Worm (Caenorhabditis elegans) whole organism, young adult: Measurements from ENCODE around the gene casy-1.

Experiments used
- B0019.2 ChIP-seq: fragments of 200-800 bp; sonication (Bioruptor generic); conservative IDR thresholded peaks from 2 replicates; pipeline ENCODE4 v1.3.6; 2022; ENCODE audit warnings: missing genetic modification reagents, missing genetic modification characterization, missing compliant biosample characterization
- D2030.7 ChIP-seq: fragments of 200-800 bp; sonication (Bioruptor generic); IDR thresholded peaks from 2 replicates; pipeline ENCODE4 v1.3.6; 2022; ENCODE audit warnings: missing genetic modification reagents, missing genetic modification characterization, missing compliant biosample characterization
- F10E7.11 ChIP-seq: sonication (generic microtip); optimal IDR thresholded peaks from 2 replicates; lab custom pipeline; 2017; ENCODE audit warnings: mild to moderate bottlenecking, missing genetic modification characterization, moderate library complexity, missing compliant biosample characterization
- F22D6.2 ChIP-seq: sonication (generic microtip); optimal IDR thresholded peaks from 2 replicates; lab custom pipeline; 2016; ENCODE audit warnings: mild to moderate bottlenecking, missing genetic modification characterization, missing compliant biosample characterization
- F33H1.4 ChIP-seq: fragments of 200-800 bp; sonication (Bioruptor generic); IDR thresholded peaks from 2 replicates; pipeline ENCODE4 v1.3.6; 2022; ENCODE audit warnings: missing genetic modification reagents, missing genetic modification characterization, missing compliant biosample characterization
- F37B4.10 ChIP-seq: fragments of 200-800 bp; sonication (Bioruptor generic); IDR thresholded peaks from 2 replicates; pipeline ENCODE4 v1.3.6; 2022; ENCODE audit warnings: missing genetic modification characterization, missing compliant biosample characterization
- F52B5.7 ChIP-seq: sonication (generic microtip); optimal IDR thresholded peaks from 2 replicates; lab custom pipeline; 2016; ENCODE audit warnings: mild to moderate bottlenecking, missing genetic modification characterization, missing compliant biosample characterization
- F57C9.4 ChIP-seq: sonication (generic microtip); optimal IDR thresholded peaks from 2 replicates; lab custom pipeline; 2017; ENCODE audit warnings: mild to moderate bottlenecking, missing genetic modification characterization, missing compliant biosample characterization
- K11D2.4 ChIP-seq: fragments of 200-800 bp; sonication (Bioruptor generic); IDR thresholded peaks from 2 replicates; pipeline ENCODE4 v1.3.6; 2022; ENCODE audit warnings: missing genetic modification reagents, missing genetic modification characterization, missing compliant biosample characterization
- akir-1 ChIP-seq: fragments of 200-800 bp; sonication (Bioruptor generic); optimal IDR thresholded peaks from 2 replicates; lab custom pipeline; 2018; ENCODE audit warnings: mild to moderate bottlenecking, missing genetic modification characterization, moderate library complexity, missing compliant biosample characterization
- ceh-100 ChIP-seq: fragments of 200-800 bp; sonication (Bioruptor generic); IDR thresholded peaks from 2 replicates; pipeline ENCODE4 v1.3.6; 2022; ENCODE audit warnings: missing genetic modification reagents, missing genetic modification characterization, missing compliant biosample characterization
- ceh-27 ChIP-seq: fragments of 200-800 bp; sonication (Bioruptor generic); optimal IDR thresholded peaks from 2 replicates; lab custom pipeline; 2018; ENCODE audit warnings: mild to moderate bottlenecking, missing genetic modification characterization, moderate library complexity, missing compliant biosample characterization
- ceh-40 ChIP-seq: fragments of 200-800 bp; sonication (Bioruptor generic); IDR thresholded peaks from 2 replicates; pipeline ENCODE4 v1.3.6; 2022; ENCODE audit warnings: missing genetic modification characterization, missing compliant biosample characterization
- ceh-91 ChIP-seq: fragments of 200-800 bp; sonication (Bioruptor generic); IDR thresholded peaks from 2 replicates; pipeline ENCODE4 v1.3.6; 2022; ENCODE audit warnings: missing genetic modification reagents, missing genetic modification characterization, missing compliant biosample characterization
- die-1 ChIP-seq: sonication (generic microtip); optimal IDR thresholded peaks from 2 replicates; lab custom pipeline; 2016; ENCODE audit warnings: missing genotype, mild to moderate bottlenecking, missing genetic modification characterization, missing compliant biosample characterization
- dox-1 ChIP-seq: fragments of 200-800 bp; sonication (Bioruptor generic); IDR thresholded peaks from 2 replicates; pipeline ENCODE4 v1.3.6; 2022; ENCODE audit warnings: missing genetic modification reagents, missing genetic modification characterization, missing compliant biosample characterization
- efl-1 ChIP-seq: fragments of 150-350 bp; optimal IDR thresholded peaks from 2 replicates; lab custom pipeline; 2014; ENCODE audit warnings: missing biosample characterization, missing genetic modification reagents, missing genetic modification characterization
- ets-4 ChIP-seq: fragments of 200-800 bp; sonication (Bioruptor generic); optimal IDR thresholded peaks from 2 replicates; lab custom pipeline; 2018; ENCODE audit warnings: mild to moderate bottlenecking, missing genetic modification characterization, missing compliant biosample characterization
- him-1 ChIP-seq: sonication (generic microtip); optimal IDR thresholded peaks from 2 replicates; lab custom pipeline; 2016; ENCODE audit warnings: missing genotype, missing genetic modification reagents, missing genetic modification characterization, missing compliant biosample characterization
- lin-40 ChIP-seq: sonication (generic microtip); optimal IDR thresholded peaks from 2 replicates; lab custom pipeline; 2016; ENCODE audit warnings: missing genetic modification characterization, mild to moderate bottlenecking, missing compliant biosample characterization, missing genotype, missing genetic modification reagents
- lin-54 ChIP-seq: fragments of 200-800 bp; sonication (Bioruptor generic); optimal IDR thresholded peaks from 2 replicates; lab custom pipeline; 2018; ENCODE audit warnings: mild to moderate bottlenecking, missing genetic modification characterization, missing compliant biosample characterization
- lsl-1 ChIP-seq: fragments of 200-800 bp; sonication (Bioruptor generic); optimal IDR thresholded peaks from 2 replicates; lab custom pipeline; 2018; ENCODE audit warnings: mild to moderate bottlenecking, missing genetic modification characterization, moderate library complexity, missing compliant biosample characterization
- nfya-2 ChIP-seq: fragments of 200-800 bp; sonication (Bioruptor generic); IDR thresholded peaks from 2 replicates; pipeline ENCODE4 v1.3.6; 2022; ENCODE audit warnings: missing genetic modification reagents, missing genetic modification characterization, missing compliant biosample characterization
- nhr-179 ChIP-seq: sonication (generic microtip); optimal IDR thresholded peaks from 2 replicates; lab custom pipeline; 2016; ENCODE audit warnings: mild to moderate bottlenecking, missing genetic modification characterization, missing compliant biosample characterization
- nhr-80 ChIP-seq: sonication (generic microtip); optimal IDR thresholded peaks from 2 replicates; lab custom pipeline; 2016; ENCODE audit warnings: missing genetic modification characterization, missing compliant biosample characterization
- nhr-90 ChIP-seq: sonication (generic microtip); optimal IDR thresholded peaks from 2 replicates; lab custom pipeline; 2016; ENCODE audit warnings: missing genotype, mild to moderate bottlenecking, missing genetic modification characterization, missing compliant biosample characterization
- pha-4 ChIP-seq: fragments of 150-350 bp; sonication (generic microtip); optimal IDR thresholded peaks from 2 replicates; lab custom pipeline; 2014; ENCODE audit warnings: missing biosample characterization, missing genetic modification reagents, missing genetic modification characterization
- sdz-38 ChIP-seq: sonication (generic microtip); optimal IDR thresholded peaks from 2 replicates; lab custom pipeline; 2016; ENCODE audit warnings: missing genotype, missing genetic modification characterization, missing compliant biosample characterization
- snpc-1.1 ChIP-seq: sonication (generic microtip); optimal IDR thresholded peaks from 2 replicates; lab custom pipeline; 2017; ENCODE audit warnings: missing genetic modification characterization, mild to moderate bottlenecking, missing compliant biosample characterization, antibody characterized with exemption, moderate library complexity, missing genotype, missing genetic modification reagents; ENCODE audit not compliant: insufficient read depth
- snpc-3.4 ChIP-seq: sonication (generic microtip); optimal IDR thresholded peaks from 2 replicates; lab custom pipeline; 2017; ENCODE audit warnings: missing genetic modification characterization, mild to moderate bottlenecking, missing compliant biosample characterization, antibody characterized with exemption, moderate library complexity, missing genotype, missing genetic modification reagents
- tbx-9 ChIP-seq: sonication (generic microtip); optimal IDR thresholded peaks from 2 replicates; lab custom pipeline; 2016; ENCODE audit warnings: borderline replicate concordance, missing genetic modification characterization, inconsistent platforms, missing compliant biosample characterization
- xnd-1 ChIP-seq: sonication (generic microtip); optimal IDR thresholded peaks from 2 replicates; lab custom pipeline; 2016; ENCODE audit warnings: missing genotype, missing genetic modification reagents, missing genetic modification characterization, missing compliant biosample characterization
- zfh-2 ChIP-seq: fragments of 200-800 bp; sonication (Bioruptor generic); conservative IDR thresholded peaks from 2 replicates; pipeline ENCODE4 v1.3.6; 2022; ENCODE audit warnings: missing genetic modification reagents, missing genetic modification characterization, missing compliant biosample characterization
- ztf-18 ChIP-seq: sonication (generic microtip); optimal IDR thresholded peaks from 2 replicates; lab custom pipeline; 2016; ENCODE audit warnings: missing genotype, mild to moderate bottlenecking, missing genetic modification characterization, missing compliant biosample characterization
- ztf-28 ChIP-seq: fragments of 200-800 bp; sonication (Bioruptor generic); IDR thresholded peaks from 2 replicates; pipeline ENCODE4 v1.3.6; 2022; ENCODE audit warnings: missing genetic modification reagents, missing genetic modification characterization, missing compliant biosample characterization

Gene casy-1

ce11 chrII:5899865-5900486 is 56.5 kb downstream of the casy-1 start:
- TF ChIP-seq ceh-27 (GFP tag; lab: Kevin White, UChicago): no peak
- TF ChIP-seq nhr-80 (tag; lab: Kevin White, UChicago): peak; percentile 78
- TF ChIP-seq xnd-1: no peak
- TF ChIP-seq, all 124 proteins: peak for 1

ce11 chrII:5899080-5899479 is 57.4 kb downstream of the casy-1 start:
- TF ChIP-seq zfh-2 (peak; percentile 60), lin-54 (no peak), snpc-1.1 (tag; lab: Kevin White, UChicago) (no peak)

ce11 chrII:5896512-5896911 is 60.0 kb downstream of the casy-1 start:
- TF ChIP-seq efl-1 (GFP tag; lab: Kevin White, UChicago) (no peak), dox-1 (GFP tag; lab: Robert Waterston, UW) (no peak), nfya-2 (GFP tag; lab: Robert Waterston, UW) (no peak), F57C9.4 (tag; lab: Kevin White, UChicago) (no peak), ceh-91 (GFP tag; lab: Robert Waterston, UW) (no peak), sdz-38 (no peak), nhr-90 (tag; lab: Kevin White, UChicago) (no peak), lsl-1 (GFP tag; lab: Kevin White, UChicago) (no peak), snpc-3.4 (tag; lab: Kevin White, UChicago) (no peak), die-1 (tag; lab: Kevin White, UChicago) (no peak), him-1 (tag; lab: Kevin White, UChicago) (no peak), pha-4 (tag; lab: Kevin White, UChicago) (no peak), nhr-179 (tag; lab: Kevin White, UChicago) (no peak), K11D2.4 (GFP tag; lab: Robert Waterston, UW) (no peak), ceh-100 (GFP tag; lab: Robert Waterston, UW) (no peak), B0019.2 (GFP tag; lab: Robert Waterston, UW) (no peak)

ce11 chrII:5895870-5896269 is 60.6 kb downstream of the casy-1 start, which contains the start of gene F59G1.4:
Gene F59G1.4, plus strand, starts transcription at chrII:5896170.
- TF ChIP-seq F33H1.4 (GFP tag; lab: Robert Waterston, UW) (no peak), tbx-9 (tag; lab: Kevin White, UChicago) (no peak), ztf-18 (tag; lab: Kevin White, UChicago) (no peak), lin-40 (tag; lab: Kevin White, UChicago) (no peak), K11D2.4 (GFP tag; lab: Robert Waterston, UW) (no peak), ceh-100 (GFP tag; lab: Robert Waterston, UW) (no peak), zfh-2 (no peak), D2030.7 (GFP tag; lab: Robert Waterston, UW) (no peak), ztf-28 (GFP tag; lab: Robert Waterston, UW) (no peak), efl-1 (GFP tag; lab: Kevin White, UChicago) (no peak), dox-1 (GFP tag; lab: Robert Waterston, UW) (no peak), akir-1 (no peak), F37B4.10 (GFP tag; lab: Robert Waterston, UW) (no peak), F52B5.7 (tag; lab: Kevin White, UChicago) (no peak), ets-4 (no peak), ceh-40 (GFP tag; lab: Robert Waterston, UW) (no peak), F22D6.2 (tag; lab: Kevin White, UChicago) (no peak), F10E7.11 (no peak)
